Fruit fly (Drosophila melanogaster): ENCODE data around the gene Qtzl.
"Not testable (repeated sequence)": the region's sequence is repeated elsewhere in the genome, so short reads cannot be mapped to it uniquely, and the experiment has no call there.

dm6 chr2L:11999240-11999704 lies 3.7 kb downstream of the Qtzl start, which contains the start of the genes CG18787 and Nfs1:
- TF ChIP-seq h, psq, Myc, Sin3A (optimal IDR thresholded peaks at IDR 0.05): not testable (repeated sequence)
